Worm (Caenorhabditis elegans) whole organism, young adult: ENCODE measurements around the gene snf-7.

ENCODE experiments used
- B0019.2 ChIP-seq: fragments of 200-800 bp; sonication (Bioruptor generic); conservative IDR thresholded peaks from 2 replicates; pipeline ENCODE4 v1.3.6; 2022; ENCODE audit warnings: missing genetic modification reagents, missing genetic modification characterization, missing compliant biosample characterization
- B0336.3 ChIP-seq: fragments of 200-800 bp; sonication (Bioruptor generic); IDR thresholded peaks from 2 replicates; pipeline ENCODE4 v1.3.6; 2022; ENCODE audit warnings: missing genetic modification characterization, missing compliant biosample characterization
- C17E4.6 ChIP-seq: fragments of 200-800 bp; sonication (Bioruptor generic); IDR thresholded peaks from 2 replicates; pipeline ENCODE4 v1.3.6; 2022; ENCODE audit warnings: missing genetic modification reagents, missing genetic modification characterization, missing compliant biosample characterization
- F22D6.2 ChIP-seq: sonication (generic microtip); optimal IDR thresholded peaks from 2 replicates; lab custom pipeline; 2016; ENCODE audit warnings: mild to moderate bottlenecking, missing genetic modification characterization, missing compliant biosample characterization
- F39B2.1 ChIP-seq: fragments of 200-800 bp; sonication (Bioruptor generic); IDR thresholded peaks from 2 replicates; pipeline ENCODE4 v1.3.6; 2022; ENCODE audit warnings: missing genetic modification reagents, missing genetic modification characterization, missing compliant biosample characterization
- F49E8.2 ChIP-seq: sonication (generic microtip); optimal IDR thresholded peaks from 3 replicates; lab custom pipeline; 2017; ENCODE audit warnings: missing genetic modification characterization, mild to moderate bottlenecking, missing compliant biosample characterization, antibody characterized with exemption, moderate library complexity; ENCODE audit not compliant: insufficient read depth
- F57C9.4 ChIP-seq: sonication (generic microtip); optimal IDR thresholded peaks from 2 replicates; lab custom pipeline; 2017; ENCODE audit warnings: mild to moderate bottlenecking, missing genetic modification characterization, missing compliant biosample characterization
- K12H6.12 ChIP-seq: fragments of 200-800 bp; sonication (Bioruptor generic); optimal IDR thresholded peaks from 2 replicates; lab custom pipeline; 2018; ENCODE audit warnings: mild to moderate bottlenecking, missing genetic modification characterization, missing compliant biosample characterization
- T26A5.8 ChIP-seq: sonication (generic microtip); optimal IDR thresholded peaks from 2 replicates; lab custom pipeline; 2016; ENCODE audit warnings: missing genetic modification characterization, missing compliant biosample characterization
- Y53G8AR.9 ChIP-seq: fragments of 200-800 bp; sonication (Bioruptor generic); conservative IDR thresholded peaks from 2 replicates; pipeline ENCODE4 v1.3.6; 2022; ENCODE audit warnings: missing genetic modification reagents, missing genetic modification characterization, missing compliant biosample characterization
- Y67H2A.10 ChIP-seq: fragments of 200-800 bp; sonication (Bioruptor generic); conservative IDR thresholded peaks from 2 replicates; pipeline ENCODE4 v1.3.6; 2022; ENCODE audit warnings: missing genetic modification reagents, missing genetic modification characterization, missing compliant biosample characterization
- Y79H2A.3 ChIP-seq: fragments of 200-800 bp; sonication (Bioruptor generic); conservative IDR thresholded peaks from 2 replicates; pipeline ENCODE4 v1.3.6; 2022; ENCODE audit warnings: missing genetic modification reagents, missing genetic modification characterization, missing compliant biosample characterization
- Y95B8A.8 ChIP-seq: fragments of 200-800 bp; sonication (Bioruptor generic); IDR thresholded peaks from 2 replicates; pipeline ENCODE4 v1.3.6; 2022; ENCODE audit warnings: missing genetic modification reagents, missing genetic modification characterization, missing compliant biosample characterization
- attf-3 ChIP-seq: fragments of 200-800 bp; sonication (Bioruptor generic); conservative IDR thresholded peaks from 2 replicates; pipeline ENCODE4 v1.3.6; 2022; ENCODE audit warnings: missing genetic modification reagents, missing genetic modification characterization, missing compliant biosample characterization
- attf-5 ChIP-seq: fragments of 200-800 bp; sonication (Bioruptor generic); optimal IDR thresholded peaks from 2 replicates; lab custom pipeline; 2018; ENCODE audit warnings: mild to moderate bottlenecking, missing genetic modification characterization, missing compliant biosample characterization
- cebp-1 ChIP-seq, 2 experiments: fragments of 200-800 bp in 1 of 2; sonication (Bioruptor generic) in 1 of 2; sonication (generic microtip) in 1 of 2; IDR thresholded peaks in 1 of 2; optimal IDR thresholded peaks in 1 of 2; 2 replicates each; pipeline versions ENCODE4 v1.3.6 to Lab custom; 2017 to 2022; ENCODE audit warnings: missing compliant biosample characterization in 2 of 2, missing genetic modification characterization in 2 of 2, mild to moderate bottlenecking in 1 of 2, missing genetic modification reagents in 1 of 2, moderate library complexity in 1 of 2
- ceh-27 ChIP-seq: fragments of 200-800 bp; sonication (Bioruptor generic); optimal IDR thresholded peaks from 2 replicates; lab custom pipeline; 2018; ENCODE audit warnings: mild to moderate bottlenecking, missing genetic modification characterization, moderate library complexity, missing compliant biosample characterization
- ceh-40 ChIP-seq: fragments of 200-800 bp; sonication (Bioruptor generic); IDR thresholded peaks from 2 replicates; pipeline ENCODE4 v1.3.6; 2022; ENCODE audit warnings: missing genetic modification characterization, missing compliant biosample characterization
- chd-7 ChIP-seq: sonication (generic microtip); optimal IDR thresholded peaks from 2 replicates; lab custom pipeline; 2016; ENCODE audit warnings: mild to moderate bottlenecking, missing genetic modification characterization, moderate library complexity, missing compliant biosample characterization
- die-1 ChIP-seq: sonication (generic microtip); optimal IDR thresholded peaks from 2 replicates; lab custom pipeline; 2016; ENCODE audit warnings: missing genotype, mild to moderate bottlenecking, missing genetic modification characterization, missing compliant biosample characterization
- dpff-1 ChIP-seq: sonication (generic microtip); optimal IDR thresholded peaks from 2 replicates; lab custom pipeline; 2017; ENCODE audit warnings: mild to moderate bottlenecking, missing genetic modification characterization, missing compliant biosample characterization
- ekl-4 ChIP-seq: fragments of 200-800 bp; sonication (Bioruptor generic); IDR thresholded peaks from 2 replicates; pipeline ENCODE4 v1.3.6; 2022; ENCODE audit warnings: missing genetic modification reagents, missing genetic modification characterization, missing compliant biosample characterization
- hlh-12 ChIP-seq: sonication (generic microtip); optimal IDR thresholded peaks from 2 replicates; lab custom pipeline; 2016; ENCODE audit warnings: missing genetic modification characterization, missing compliant biosample characterization
- hmg-1.2 ChIP-seq: fragments of 200-800 bp; sonication (Bioruptor generic); IDR thresholded peaks from 2 replicates; pipeline ENCODE4 v1.3.6; 2022; ENCODE audit warnings: missing genetic modification reagents, missing genetic modification characterization, missing compliant biosample characterization
- hmg-20 ChIP-seq: fragments of 200-800 bp; sonication (Bioruptor generic); IDR thresholded peaks from 2 replicates; pipeline ENCODE4 v1.3.6; 2022; ENCODE audit warnings: missing genetic modification reagents, missing genetic modification characterization, missing compliant biosample characterization
- hsf-1 ChIP-seq: fragments of 200-800 bp; sonication (Bioruptor generic); IDR thresholded peaks from 2 replicates; pipeline ENCODE4 v1.3.6; 2022; ENCODE audit warnings: missing genetic modification reagents, missing genetic modification characterization, missing compliant biosample characterization
- let-526 ChIP-seq: fragments of 200-800 bp; sonication (Bioruptor generic); IDR thresholded peaks from 2 replicates; pipeline ENCODE4 v1.3.6; 2022; ENCODE audit warnings: missing genetic modification reagents, missing genetic modification characterization, missing compliant biosample characterization
- let-607 ChIP-seq, 2 experiments: fragments of 200-800 bp in 1 of 2; sonication (Bioruptor generic) in 1 of 2; sonication (generic microtip) in 1 of 2; optimal IDR thresholded peaks; 2 replicates each; lab custom pipeline; 2016 to 2018; ENCODE audit warnings: mild to moderate bottlenecking in 2 of 2, missing compliant biosample characterization in 2 of 2, missing genetic modification characterization in 2 of 2, moderate library complexity in 2 of 2, missing genotype in 1 of 2
- mcd-1 ChIP-seq: fragments of 200-800 bp; sonication (Bioruptor generic); IDR thresholded peaks from 2 replicates; pipeline ENCODE4 v1.3.6; 2022; ENCODE audit warnings: missing genetic modification reagents, missing genetic modification characterization, missing compliant biosample characterization
- mel-28 ChIP-seq: sonication (generic microtip); optimal IDR thresholded peaks from 2 replicates; lab custom pipeline; 2016; ENCODE audit warnings: borderline replicate concordance, mild to moderate bottlenecking, missing genetic modification characterization, missing compliant biosample characterization
- nfya-1 ChIP-seq: sonication (generic microtip); optimal IDR thresholded peaks from 2 replicates; lab custom pipeline; 2017; ENCODE audit warnings: antibody characterized with exemption, missing compliant biosample characterization, missing genetic modification characterization, borderline replicate concordance; ENCODE audit not compliant: insufficient read depth
- nhr-179 ChIP-seq: sonication (generic microtip); optimal IDR thresholded peaks from 2 replicates; lab custom pipeline; 2016; ENCODE audit warnings: mild to moderate bottlenecking, missing genetic modification characterization, missing compliant biosample characterization
- nhr-90 ChIP-seq: sonication (generic microtip); optimal IDR thresholded peaks from 2 replicates; lab custom pipeline; 2016; ENCODE audit warnings: missing genotype, mild to moderate bottlenecking, missing genetic modification characterization, missing compliant biosample characterization
- pbrm-1 ChIP-seq: fragments of 200-800 bp; sonication (Bioruptor generic); IDR thresholded peaks from 2 replicates; pipeline ENCODE4 v1.3.6; 2022; ENCODE audit warnings: missing genetic modification reagents, missing genetic modification characterization, missing compliant biosample characterization
- rcor-1 ChIP-seq: fragments of 200-800 bp; sonication (Bioruptor generic); IDR thresholded peaks from 2 replicates; pipeline ENCODE4 v1.3.6; 2022; ENCODE audit warnings: missing genetic modification reagents, missing genetic modification characterization, missing compliant biosample characterization
- rec-8 ChIP-seq, 2 experiments: sonication (generic microtip); optimal IDR thresholded peaks; 2 replicates each; lab custom pipeline; 2016; ENCODE audit warnings: mild to moderate bottlenecking in 2 of 2, missing genetic modification characterization in 2 of 2, missing genetic modification reagents in 2 of 2, missing genotype in 2 of 2, missing biosample characterization in 1 of 2, missing compliant biosample characterization in 1 of 2, moderate library complexity in 1 of 2
- rpc-1 ChIP-seq, 2 experiments: fragments of 150-350 bp in 1 of 2; sonication (generic microtip) in 1 of 2; optimal IDR thresholded peaks; 2 replicates each; lab custom pipeline; 2014 to 2018; ENCODE audit warnings: missing biosample characterization in 1 of 2, missing genetic modification characterization in 1 of 2, missing genetic modification reagents in 1 of 2, missing genotype in 1 of 2
- sdz-38 ChIP-seq: sonication (generic microtip); optimal IDR thresholded peaks from 2 replicates; lab custom pipeline; 2016; ENCODE audit warnings: missing genotype, missing genetic modification characterization, missing compliant biosample characterization
- sea-2 ChIP-seq: fragments of 200-800 bp; sonication (Bioruptor generic); IDR thresholded peaks from 2 replicates; pipeline ENCODE4 v1.3.6; 2022; ENCODE audit warnings: missing genetic modification characterization, missing compliant biosample characterization
- sptf-2 ChIP-seq: fragments of 200-800 bp; sonication (Bioruptor generic); optimal IDR thresholded peaks from 2 replicates; lab custom pipeline; 2018; ENCODE audit warnings: mild to moderate bottlenecking, missing genetic modification characterization, missing compliant biosample characterization
- tbp1 ChIP-seq: fragments of 200-800 bp; sonication (Bioruptor generic); optimal IDR thresholded peaks from 2 replicates; lab custom pipeline; 2018; ENCODE audit warnings: mild to moderate bottlenecking, missing genetic modification characterization, missing compliant biosample characterization
- tlf-1 ChIP-seq: fragments of 200-800 bp; sonication (Bioruptor generic); optimal IDR thresholded peaks from 2 replicates; lab custom pipeline; 2018; ENCODE audit warnings: mild to moderate bottlenecking, missing genetic modification characterization, missing compliant biosample characterization
- unc-62 ChIP-seq: fragments of 150-350 bp; optimal IDR thresholded peaks from 2 replicates; lab custom pipeline; 2014; ENCODE audit warnings: missing biosample characterization, missing genetic modification reagents, missing genetic modification characterization
- xnd-1 ChIP-seq: sonication (generic microtip); optimal IDR thresholded peaks from 2 replicates; lab custom pipeline; 2016; ENCODE audit warnings: missing genotype, missing genetic modification reagents, missing genetic modification characterization, missing compliant biosample characterization
- zfh-2 ChIP-seq: fragments of 200-800 bp; sonication (Bioruptor generic); conservative IDR thresholded peaks from 2 replicates; pipeline ENCODE4 v1.3.6; 2022; ENCODE audit warnings: missing genetic modification reagents, missing genetic modification characterization, missing compliant biosample characterization
- ztf-22 ChIP-seq: fragments of 200-800 bp; sonication (Bioruptor generic); optimal IDR thresholded peaks from 2 replicates; lab custom pipeline; 2018; ENCODE audit warnings: mild to moderate bottlenecking, missing genetic modification characterization, moderate library complexity, missing compliant biosample characterization
- ztf-28 ChIP-seq: fragments of 200-800 bp; sonication (Bioruptor generic); IDR thresholded peaks from 2 replicates; pipeline ENCODE4 v1.3.6; 2022; ENCODE audit warnings: missing genetic modification reagents, missing genetic modification characterization, missing compliant biosample characterization

Gene snf-7

DNA sequence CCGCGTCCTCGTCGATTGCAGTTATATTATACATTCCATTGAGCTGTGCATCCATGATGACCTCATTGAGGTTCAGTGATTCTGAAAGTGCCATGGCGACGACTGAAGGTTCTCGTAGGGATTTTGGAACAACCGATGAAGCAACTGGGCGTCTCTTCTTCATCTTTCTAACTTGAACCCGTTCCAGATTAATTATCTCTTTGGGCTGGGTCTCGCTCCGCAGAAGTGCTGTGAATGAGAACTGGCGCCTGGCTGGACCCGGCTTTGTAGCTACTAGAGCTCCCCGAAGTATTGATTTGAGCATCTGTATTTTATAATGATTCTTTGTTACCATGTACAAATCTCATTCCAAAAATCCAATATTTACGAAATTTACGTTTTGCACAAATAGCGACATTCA, 27.7 kb upstream of the snf-7 start, which contains the start of gene ZK1010.2 (continued):
- no peak for TF ChIP-seq let-607 (tag; optimal IDR thresholded peaks at IDR 0.05; lab: Kevin White, UChicago)
- TF ChIP-seq attf-3 (GFP tag; lab: Robert Waterston, UW): no peak
- TF ChIP-seq sea-2 (GFP tag; lab: Robert Waterston, UW): no peak
- no peak for TF ChIP-seq cebp-1 (GFP tag; IDR thresholded peaks at IDR 0.05; lab: Robert Waterston, UW)
- TF ChIP-seq cebp-1 (tag; optimal IDR thresholded peaks at IDR 0.05; lab: Kevin White, UChicago): peak; percentile 5
- peak; percentile 6; the same call in 1 of the 2 replicates for TF ChIP-seq C17E4.6
- peak; percentile 24 for TF ChIP-seq tlf-1 (GFP tag; lab: Kevin White, UChicago)
- no peak for TF ChIP-seq F57C9.4 (tag; lab: Kevin White, UChicago)
- TF ChIP-seq rec-8 (tag; optimal IDR thresholded peaks at IDR 0.05; lab: Kevin White, UChicago): no peak
- TF ChIP-seq F22D6.2 (tag; lab: Kevin White, UChicago): no peak
- TF ChIP-seq B0019.2 (GFP tag; lab: Robert Waterston, UW): no peak
- no peak for TF ChIP-seq attf-5 (GFP tag; lab: Kevin White, UChicago)
- TF ChIP-seq K12H6.12 (tag; lab: Kevin White, UChicago): no peak
- no peak for TF ChIP-seq Y67H2A.10 (GFP tag; lab: Robert Waterston, UW)
- TF ChIP-seq ztf-22 (GFP tag; lab: Kevin White, UChicago): no peak
- no peak; the same call in 1 of the 2 replicates for TF ChIP-seq rcor-1
- no peak for TF ChIP-seq let-526 (GFP tag; lab: Robert Waterston, UW)
- no peak for TF ChIP-seq F39B2.1
- TF ChIP-seq ceh-27 (GFP tag; lab: Kevin White, UChicago): no peak
- TF ChIP-seq ztf-28: no peak
- peak; percentile 71 for TF ChIP-seq mcd-1 (GFP tag; lab: Robert Waterston, UW)
- TF ChIP-seq Y53G8AR.9: peak; percentile 80; the same call in 1 of the 2 replicates
- TF ChIP-seq Y79H2A.3 (GFP tag; lab: Robert Waterston, UW): no peak
- no peak for TF ChIP-seq nhr-179 (tag; lab: Kevin White, UChicago)
- TF ChIP-seq unc-62 (GFP tag; lab: Kevin White, UChicago): no peak
- TF ChIP-seq B0336.3 (GFP tag; lab: Robert Waterston, UW): peak; percentile 92
- TF ChIP-seq nfya-1 (tag; lab: Kevin White, UChicago): no peak
- TF ChIP-seq nhr-90 (tag; lab: Kevin White, UChicago): no peak
- no peak for TF ChIP-seq T26A5.8 (tag; lab: Kevin White, UChicago)
- TF ChIP-seq tbp1 (GFP tag; lab: Kevin White, UChicago): no peak
- peak; percentile 33; the same call in 1 of the 2 replicates for TF ChIP-seq pbrm-1 (GFP tag; lab: Robert Waterston, UW)
- TF ChIP-seq sptf-2 (GFP tag; lab: Kevin White, UChicago): no peak
- TF ChIP-seq chd-7 (tag; lab: Kevin White, UChicago): peak; percentile 7
- TF ChIP-seq xnd-1 (tag; lab: Kevin White, UChicago): peak; percentile 40
- TF ChIP-seq zfh-2 (GFP tag; lab: Robert Waterston, UW): no peak
- TF ChIP-seq rpc-1 (optimal IDR thresholded peaks at IDR 0.05; lab: Kevin White, UChicago): no peak
- TF ChIP-seq rpc-1 (tag; optimal IDR thresholded peaks at IDR 0.05; lab: Kevin White, UChicago): no peak
- peak; percentile 45; the same call in 1 of the 2 replicates for TF ChIP-seq Y95B8A.8 (GFP tag; lab: Robert Waterston, UW)
- TF ChIP-seq sdz-38 (tag; lab: Kevin White, UChicago): no peak
- 0 out of 2 replicates have a peak, but pooled peaks have one; percentile 25 for TF ChIP-seq ceh-40
- peak; percentile 29; the same call in 1 of the 2 replicates for TF ChIP-seq hmg-1.2 (GFP tag; lab: Robert Waterston, UW)
- TF ChIP-seq hlh-12 (tag; lab: Kevin White, UChicago): no peak
- no peak for TF ChIP-seq hmg-20
- peak; percentile 76 for TF ChIP-seq F49E8.2 (tag; lab: Kevin White, UChicago)
- TF ChIP-seq die-1 (tag; lab: Kevin White, UChicago): no peak
- peak; percentile 74 for TF ChIP-seq ekl-4 (GFP tag; lab: Robert Waterston, UW)
- peak; percentile 71 for TF ChIP-seq hsf-1 (GFP tag; lab: Robert Waterston, UW)
- no peak for TF ChIP-seq dpff-1 (tag; lab: Kevin White, UChicago)
- TF ChIP-seq mel-28 (tag; lab: Kevin White, UChicago): no peak
